Worm (Caenorhabditis elegans): ENCODE results near the gene Y94H6A.2.

DNA sequence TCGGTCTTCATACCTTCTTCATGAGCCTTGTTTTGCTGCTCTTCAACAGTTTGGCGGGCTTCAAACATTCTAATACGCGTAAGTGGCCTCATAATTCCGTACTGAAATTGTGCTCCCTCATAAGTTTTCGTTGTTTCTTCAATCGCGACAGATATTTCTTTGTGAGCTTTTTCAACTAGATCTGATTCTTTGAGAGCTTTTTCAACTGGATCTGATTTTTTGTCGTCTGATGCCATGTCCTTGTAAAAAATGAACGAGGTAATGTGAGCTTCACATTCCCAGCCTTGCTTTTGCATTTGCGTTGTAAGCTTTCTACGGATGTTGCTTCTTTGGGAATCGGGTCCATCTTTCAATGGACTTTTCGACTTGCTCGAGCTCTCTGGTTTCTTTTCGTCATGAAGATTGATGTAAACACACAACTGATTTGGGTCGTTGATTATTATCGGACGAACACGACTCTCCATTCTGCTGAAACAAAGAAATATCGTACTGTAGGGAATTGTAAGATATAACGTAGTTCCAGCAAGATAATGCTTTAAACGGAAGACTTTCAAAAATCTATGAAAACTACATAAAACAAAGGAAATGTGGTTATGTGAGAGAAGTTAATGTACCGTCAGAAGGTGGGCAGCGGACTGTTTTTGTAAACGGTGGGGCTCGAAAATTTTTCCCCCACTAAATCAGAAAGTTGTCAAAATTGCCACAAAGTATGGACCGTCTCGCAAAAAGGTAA lies 19.7 kb upstream of the Y94H6A.2 start, which contains the start of gene Y94H6A.10:
- TF ChIP-seq pha-4 (GFP tag; IDR thresholded peaks at IDR 0.05) (no peak), pha-4 (tag; optimal IDR thresholded peaks at IDR 0.05) (no peak), F10B5.3 (tag; optimal IDR thresholded peaks at IDR 0.05) (no peak), lim-7 (GFP tag; IDR thresholded peaks at IDR 0.05) (no peak; the same call in 1 of the 2 replicates), R02D3.7 (tag; optimal IDR thresholded peaks at IDR 0.05) (no peak), unc-130 (GFP tag; optimal IDR thresholded peaks at IDR 0.05) (no peak), nhr-76 (tag; optimal IDR thresholded peaks at IDR 0.05) (no peak)
